Worm (Caenorhabditis elegans): Measurements from ENCODE around the gene K09D9.3.

DNA sequence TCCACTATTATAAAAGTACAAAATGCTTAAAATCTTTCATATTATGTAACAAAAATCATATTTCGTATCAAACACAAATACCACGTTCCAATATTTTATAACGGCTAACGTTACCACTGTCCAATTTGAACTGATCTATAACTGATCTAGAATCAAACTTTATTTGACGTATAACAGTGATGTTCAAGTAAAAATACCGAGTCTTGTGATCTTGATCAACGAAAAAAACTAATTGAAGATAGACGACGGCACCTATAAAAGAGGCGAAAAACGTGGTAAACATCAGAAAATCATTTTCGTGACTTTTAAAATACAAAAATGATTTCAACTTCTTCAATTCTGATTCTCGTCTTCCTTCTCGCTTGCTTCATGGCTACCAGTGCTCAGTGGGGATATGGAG lies 31.7 kb upstream of the K09D9.3 start, which contains the start of gene nlp-28:
- TF ChIP-seq flt-1 (GFP tag; IDR thresholded peaks at IDR 0.05), result no peak
- TF ChIP-seq med-1 (GFP tag; optimal IDR thresholded peaks at IDR 0.05; ENCODE audit: insufficient read depth), result no peak
- no peak for TF ChIP-seq klf-2 (GFP tag; conservative IDR thresholded peaks at IDR 0.05)
- no peak for TF ChIP-seq T22C8.4 (GFP tag; IDR thresholded peaks at IDR 0.05)
- no peak for TF ChIP-seq ztf-29 (GFP tag; IDR thresholded peaks at IDR 0.05)
- TF ChIP-seq ztf-23 (GFP tag; IDR thresholded peaks at IDR 0.05), result no peak
- TF ChIP-seq ref-1 (GFP tag; conservative IDR thresholded peaks at IDR 0.05), result no peak
- no peak for TF ChIP-seq tab-1 (GFP tag; IDR thresholded peaks at IDR 0.05)
- TF ChIP-seq cog-1 (tag; optimal IDR thresholded peaks at IDR 0.05), result no peak
